Fruit fly (Drosophila melanogaster) whole organism, embryonic: ENCODE measurements around the gene Drgx.

Experiments used
- Asciz ChIP-seq: fragments of 200-800 bp; sonication (Bioruptor generic); optimal IDR thresholded peaks from 2 replicates; lab custom pipeline; 2017; ENCODE audit warnings: missing biosample characterization, mild to moderate bottlenecking, missing genetic modification characterization, missing genetic modification reagents
- B-H2 ChIP-seq: fragments of 200-800 bp; sonication (Bioruptor generic); optimal IDR thresholded peaks from 2 replicates; lab custom pipeline; 2018; ENCODE audit warnings: missing biosample characterization, mild to moderate bottlenecking, missing genetic modification characterization
- CG10431 ChIP-seq: fragments of 200-800 bp; sonication (Bioruptor generic); optimal IDR thresholded peaks from 3 replicates; lab custom pipeline; 2018; ENCODE audit warnings: missing biosample characterization, mild to moderate bottlenecking, missing genetic modification characterization
- CG10543 ChIP-seq: fragments of 200-800 bp; sonication (Bioruptor generic); optimal IDR thresholded peaks from 3 replicates; lab custom pipeline; 2017; ENCODE audit warnings: missing biosample characterization, mild to moderate bottlenecking, missing genetic modification characterization, moderate library complexity
- CG10654 ChIP-seq: fragments of 200-800 bp; sonication (Bioruptor generic); optimal IDR thresholded peaks from 2 replicates; lab custom pipeline; 2016; ENCODE audit warnings: missing biosample characterization, missing genetic modification characterization
- CG12104 ChIP-seq: fragments of 200-800 bp; sonication (Bioruptor generic); optimal IDR thresholded peaks from 3 replicates; lab custom pipeline; 2016; ENCODE audit warnings: missing biosample characterization, missing genetic modification characterization
- CG14441 ChIP-seq: fragments of 200-800 bp; sonication (Bioruptor generic); IDR thresholded peaks from 2 replicates; pipeline ENCODE4 v1.3.6; 2022; ENCODE audit warnings: missing biosample characterization, missing genetic modification characterization
- CG14710 ChIP-seq: fragments of 200-800 bp; sonication (Bioruptor generic); optimal IDR thresholded peaks from 3 replicates; lab custom pipeline; 2019; ENCODE audit warnings: missing biosample characterization, mild to moderate bottlenecking, missing genetic modification characterization, moderate library complexity
- CG1603 ChIP-seq: fragments of 200-800 bp; sonication (Bioruptor generic); optimal IDR thresholded peaks from 2 replicates; lab custom pipeline; 2019; ENCODE audit warnings: missing biosample characterization, mild to moderate bottlenecking, missing genetic modification characterization, moderate library complexity
- CG16815 ChIP-seq: fragments of 200-800 bp; sonication (Bioruptor generic); optimal IDR thresholded peaks from 3 replicates; lab custom pipeline; 2017; ENCODE audit warnings: missing biosample characterization, mild to moderate bottlenecking, missing genetic modification characterization
- CG16863 ChIP-seq: fragments of 200-800 bp; sonication (Bioruptor generic); optimal IDR thresholded peaks from 3 replicates; lab custom pipeline; 2016; ENCODE audit warnings: missing biosample characterization, missing genetic modification characterization
- CG18764 ChIP-seq: fragments of 200-800 bp; sonication (Bioruptor generic); optimal IDR thresholded peaks from 3 replicates; lab custom pipeline; 2016; ENCODE audit warnings: missing biosample characterization, missing genetic modification characterization
- CG2116 ChIP-seq: fragments of 200-800 bp; sonication (Bioruptor generic); optimal IDR thresholded peaks from 3 replicates; lab custom pipeline; 2018; ENCODE audit warnings: missing biosample characterization, mild to moderate bottlenecking, missing genetic modification characterization
- CG32767 ChIP-seq: fragments of 200-800 bp; sonication (Bioruptor generic); IDR thresholded peaks from 2 replicates; pipeline ENCODE4 v1.3.6; 2022; ENCODE audit warnings: missing biosample characterization, missing genetic modification characterization
- CG42726 ChIP-seq: fragments of 200-800 bp; sonication (Bioruptor generic); IDR thresholded peaks from 2 replicates; pipeline ENCODE4 v1.3.6; 2022; ENCODE audit warnings: missing biosample characterization, missing genetic modification characterization; ENCODE audit not compliant: partially characterized antibody
- CG4360 ChIP-seq: fragments of 200-800 bp; sonication (Bioruptor generic); IDR thresholded peaks from 2 replicates; pipeline ENCODE4 v1.3.6; 2022; ENCODE audit warnings: missing biosample characterization, missing genetic modification characterization
- CG4424 ChIP-seq: fragments of 200-800 bp; sonication (Bioruptor generic); optimal IDR thresholded peaks from 3 replicates; lab custom pipeline; 2016; ENCODE audit warnings: missing biosample characterization, missing genetic modification characterization
- CG4854 ChIP-seq: fragments of 200-800 bp; sonication (Bioruptor generic); optimal IDR thresholded peaks from 2 replicates; lab custom pipeline; 2016; ENCODE audit warnings: missing biosample characterization, missing genetic modification characterization, inconsistent platforms
- CG5180 ChIP-seq: fragments of 200-800 bp; sonication (Bioruptor generic); optimal IDR thresholded peaks from 3 replicates; lab custom pipeline; 2017; ENCODE audit warnings: missing biosample characterization, missing genetic modification characterization, mild to moderate bottlenecking, moderate library complexity, missing genetic modification reagents
- CG6854 ChIP-seq: fragments of 200-800 bp; sonication (Bioruptor generic); optimal IDR thresholded peaks from 3 replicates; lab custom pipeline; 2017; ENCODE audit warnings: missing biosample characterization, mild to moderate bottlenecking, missing genetic modification characterization
- CG7963 ChIP-seq: fragments of 200-800 bp; sonication (Bioruptor generic); IDR thresholded peaks from 3 replicates; pipeline ENCODE4 v1.3.6; 2022; ENCODE audit warnings: missing biosample characterization, missing genetic modification characterization; ENCODE audit not compliant: partially characterized antibody
- CG7987 ChIP-seq: fragments of 200-800 bp; sonication (Bioruptor generic); optimal IDR thresholded peaks from 2 replicates; lab custom pipeline; 2018; ENCODE audit warnings: missing biosample characterization, mild to moderate bottlenecking, missing genetic modification characterization, moderate library complexity
- Deaf1 ChIP-seq: fragments of 200-800 bp; optimal IDR thresholded peaks from 3 replicates; lab custom pipeline; 2019; ENCODE audit warnings: missing biosample characterization, mild to moderate bottlenecking, missing genetic modification characterization, moderate library complexity
- GATAe ChIP-seq: fragments of 200-800 bp; sonication (Bioruptor generic); conservative IDR thresholded peaks from 2 replicates; pipeline ENCODE4 v1.3.6; 2022; ENCODE audit warnings: missing biosample characterization, missing genetic modification characterization
- H15 ChIP-seq: fragments of 200-800 bp; sonication (Bioruptor generic); IDR thresholded peaks from 3 replicates; pipeline ENCODE4 v1.3.6; 2022; ENCODE audit warnings: missing biosample characterization, missing genetic modification characterization
- H2.0 ChIP-seq: fragments of 200-800 bp; sonication (Bioruptor generic); IDR thresholded peaks from 2 replicates; pipeline ENCODE4 v1.3.6; 2022; ENCODE audit warnings: missing biosample characterization, missing genetic modification characterization
- Hey ChIP-seq: fragments of 200-800 bp; sonication (Bioruptor generic); optimal IDR thresholded peaks from 3 replicates; lab custom pipeline; 2018; ENCODE audit warnings: missing biosample characterization, mild to moderate bottlenecking, missing genetic modification characterization
- Med ChIP-seq: fragments of 200-800 bp; sonication (Bioruptor generic); peaks from one replicate; lab custom pipeline; 2016; ENCODE audit warnings: missing biosample characterization, missing genetic modification characterization, mild to moderate bottlenecking, inconsistent platforms, moderate library complexity
- Mes4 ChIP-seq: fragments of 200-800 bp; sonication (Bioruptor generic); optimal IDR thresholded peaks from 2 replicates; lab custom pipeline; 2016; ENCODE audit warnings: missing biosample characterization, missing genetic modification characterization
- NFAT ChIP-seq: fragments of 200-800 bp; sonication (Bioruptor generic); IDR thresholded peaks from 2 replicates; pipeline ENCODE4 v1.3.6; 2022; ENCODE audit warnings: missing biosample characterization, missing genetic modification characterization
- NK7.1 ChIP-seq: fragments of 200-800 bp; sonication (Bioruptor generic); optimal IDR thresholded peaks from 3 replicates; lab custom pipeline; 2016; ENCODE audit warnings: missing biosample characterization, missing genetic modification characterization
- Side ChIP-seq: fragments of 200-800 bp; sonication (Bioruptor generic); optimal IDR thresholded peaks from 2 replicates; lab custom pipeline; 2016; ENCODE audit warnings: missing biosample characterization, missing genetic modification characterization
- Sry-δ ChIP-seq: fragments of 200-800 bp; sonication (Bioruptor generic); optimal IDR thresholded peaks from 2 replicates; lab custom pipeline; 2016; ENCODE audit warnings: missing biosample characterization, missing genetic modification characterization
- aop ChIP-seq: fragments of 200-800 bp; sonication (Bioruptor generic); IDR thresholded peaks from 2 replicates; pipeline ENCODE4 v1.3.6; 2022; ENCODE audit warnings: missing biosample characterization, missing genetic modification characterization
- ara ChIP-seq: fragments of 200-800 bp; sonication (Bioruptor generic); IDR thresholded peaks from 2 replicates; pipeline ENCODE4 v1.3.6; 2022; ENCODE audit warnings: missing biosample characterization, missing genetic modification characterization
- bbx ChIP-seq: fragments of 200-800 bp; sonication (Bioruptor generic); IDR thresholded peaks from 2 replicates; pipeline ENCODE4 v1.3.6; 2022; ENCODE audit warnings: missing biosample characterization, missing genetic modification characterization; ENCODE audit not compliant: partially characterized antibody
- chinmo ChIP-seq: fragments of 200-800 bp; sonication (Bioruptor generic); IDR thresholded peaks from 4 replicates; pipeline ENCODE4 v1.3.6; 2022; ENCODE audit warnings: missing biosample characterization, missing genetic modification characterization; ENCODE audit not compliant: partially characterized antibody
- crc ChIP-seq: fragments of 200-800 bp; sonication (Bioruptor generic); optimal IDR thresholded peaks from 2 replicates; lab custom pipeline; 2016; ENCODE audit warnings: missing biosample characterization, missing genetic modification characterization
- dm ChIP-seq: fragments of 200-800 bp; sonication (Bioruptor generic); optimal IDR thresholded peaks from 3 replicates; lab custom pipeline; 2016; ENCODE audit warnings: missing biosample characterization, missing genetic modification characterization
- emc ChIP-seq: fragments of 200-800 bp; sonication (Bioruptor generic); optimal IDR thresholded peaks from 2 replicates; lab custom pipeline; 2016; ENCODE audit warnings: missing biosample characterization, missing genetic modification characterization
- grn ChIP-seq: fragments of 200-800 bp; sonication (Bioruptor generic); optimal IDR thresholded peaks from 3 replicates; lab custom pipeline; 2017; ENCODE audit warnings: missing biosample characterization, missing genetic modification characterization
- gsb ChIP-seq: fragments of 200-800 bp; sonication (Bioruptor generic); IDR thresholded peaks from 2 replicates; pipeline ENCODE4 v1.3.6; 2022; ENCODE audit warnings: missing biosample characterization, missing genetic modification characterization
- hbn ChIP-seq: fragments of 200-800 bp; sonication (Bioruptor generic); IDR thresholded peaks from 2 replicates; pipeline ENCODE4 v1.3.6; 2022; ENCODE audit warnings: missing biosample characterization, missing genetic modification characterization; ENCODE audit not compliant: partially characterized antibody
- kay ChIP-seq: fragments of 200-800 bp; sonication (Bioruptor generic); optimal IDR thresholded peaks from 2 replicates; lab custom pipeline; 2016; ENCODE audit warnings: missing biosample characterization, missing genetic modification characterization
- lbe ChIP-seq: fragments of 200-800 bp; sonication (Bioruptor generic); optimal IDR thresholded peaks from 2 replicates; lab custom pipeline; 2016; ENCODE audit warnings: missing biosample characterization, mild to moderate bottlenecking, missing genetic modification characterization
- pan ChIP-seq, 4 experiments: fragments of >200 bp in 3 of 4; fragments of 200-800 bp in 1 of 4; sonication (Bioruptor generic) in 1 of 4; optimal IDR thresholded peaks in 3 of 4; IDR thresholded peaks in 1 of 4; 2 replicates each; pipeline versions ENCODE4 v1.3.6 to Lab custom; 2017 to 2022; ENCODE audit warnings: missing biosample characterization in 2 of 4, missing genetic modification characterization in 2 of 4, mixed read lengths in 1 of 4
- ssp ChIP-seq: fragments of 200-800 bp; sonication (Bioruptor generic); IDR thresholded peaks from 2 replicates; pipeline ENCODE4 v1.3.6; 2022; ENCODE audit warnings: missing biosample characterization, missing genetic modification characterization
- stc ChIP-seq: fragments of 200-800 bp; sonication (Bioruptor generic); IDR thresholded peaks from 2 replicates; pipeline ENCODE4 v1.3.6; 2022; ENCODE audit warnings: missing biosample characterization, missing genetic modification characterization
- tgo ChIP-seq: fragments of 200-800 bp; sonication (Bioruptor generic); IDR thresholded peaks from 3 replicates; pipeline ENCODE4 v1.3.6; 2022; ENCODE audit warnings: missing biosample characterization, missing genetic modification characterization
- tin ChIP-seq: fragments of 200-800 bp; sonication (Bioruptor generic); optimal IDR thresholded peaks from 3 replicates; lab custom pipeline; 2016; ENCODE audit warnings: missing biosample characterization, missing genetic modification characterization
- unc-4 ChIP-seq: fragments of 200-800 bp; sonication (Bioruptor generic); IDR thresholded peaks from 2 replicates; pipeline ENCODE4 v1.3.6; 2022; ENCODE audit warnings: missing biosample characterization, missing genetic modification characterization; ENCODE audit not compliant: partially characterized antibody

Drgx gene

dm6 chr2L:3712949-3713416 lies 50.4 kb downstream of the Drgx start, which contains the start of the genes CG31955 and CG2818 (continued):
- TF ChIP-seq bbx (GFP tag; lab: Robert Waterston, UW) (peak; percentile 38; the same call in 1 of the 2 replicates), tgo (GFP tag; lab: Robert Waterston, UW) (no peak), CG16815 (no peak), Asciz (GFP tag; lab: Kevin White, UChicago) (no peak), Hey (no peak), pan (optimal IDR thresholded peaks at IDR 0.05; lab: Kevin White, UChicago) (no peak), pan (GFP tag; optimal IDR thresholded peaks at IDR 0.05 in 1 of 2, IDR thresholded peaks at IDR 0.05 in 1 of 2) (no peak), unc-4 (GFP tag; lab: Robert Waterston, UW) (peak; percentile 77), stc (GFP tag; lab: Robert Waterston, UW) (no peak), CG4360 (GFP tag; lab: Robert Waterston, UW) (no peak), NFAT (no peak), CG5180 (no peak), Deaf1 (tag; lab: Kevin White, UChicago) (no peak), CG6854 (GFP tag; lab: Kevin White, UChicago) (no peak), tin (GFP tag; lab: Kevin White, UChicago) (no peak), chinmo (0 out of 4 replicates have a peak, but pooled peaks have one; percentile 10), CG4424 (GFP tag; lab: Kevin White, UChicago) (no peak), aop (GFP tag; lab: Robert Waterston, UW) (no peak), CG4854 (GFP tag; lab: Kevin White, UChicago) (peak; percentile 82), CG10543 (GFP tag; lab: Kevin White, UChicago) (no peak), Sry-δ (GFP tag; lab: Kevin White, UChicago) (peak; percentile 86), Side (GFP tag; lab: Kevin White, UChicago) (no peak), CG10654 (GFP tag; lab: Kevin White, UChicago) (no peak), ssp (GFP tag; lab: Robert Waterston, UW) (no peak), CG1603 (peak; percentile 51), crc (no peak), emc (GFP tag; lab: Kevin White, UChicago) (no peak), dm (GFP tag; lab: Kevin White, UChicago) (peak; percentile 57), CG18764 (GFP tag; lab: Kevin White, UChicago) (no peak), B-H2 (GFP tag; lab: Kevin White, UChicago) (peak; percentile 23), H2.0 (GFP tag; lab: Robert Waterston, UW) (no peak), CG42726 (0 out of 2 replicates have a peak, but pooled peaks have one; percentile 16), grn (GFP tag; lab: Kevin White, UChicago) (no peak), gsb (no peak), CG2116 (GFP tag; lab: Kevin White, UChicago) (peak; percentile 93), CG12104 (no peak), kay (GFP tag; lab: Kevin White, UChicago) (peak; percentile 50), Med (GFP tag; lab: Kevin White, UChicago) (peak; percentile 70), GATAe (0 out of 2 replicates have a peak, but pooled peaks have one; percentile 25), lbe (GFP tag; lab: Kevin White, UChicago) (no peak), ara (GFP tag; lab: Robert Waterston, UW) (no peak), NK7.1 (GFP tag; lab: Kevin White, UChicago) (no peak), Mes4 (no peak), CG10431 (GFP tag; lab: Kevin White, UChicago) (no peak), CG16863 (no peak), CG32767 (no peak), H15 (GFP tag; lab: Robert Waterston, UW) (no peak), hbn (GFP tag; lab: Robert Waterston, UW) (peak; percentile 59), CG14710 (tag; lab: Kevin White, UChicago) (peak; percentile 38), CG7987 (GFP tag; lab: Kevin White, UChicago) (no peak), CG14441 (no peak), CG7963 (GFP tag; lab: Robert Waterston, UW) (no peak)
